Worm (Caenorhabditis elegans) whole organism, L1 larva: ENCODE results near the gene str-12.

Experiments
- fkh-10 ChIP-seq: sonication (generic microtip); optimal IDR thresholded peaks from 2 replicates; lab custom pipeline; 2017; ENCODE audit warnings: missing biosample characterization, missing genetic modification reagents, missing genetic modification characterization
- lin-15B ChIP-seq: fragments of 150-350 bp; sonication (generic microtip); optimal IDR thresholded peaks from 3 replicates; lab custom pipeline; 2014; ENCODE audit warnings: missing biosample characterization, missing genetic modification characterization
- mdl-1 ChIP-seq, 2 experiments: fragments of 150-350 bp; optimal IDR thresholded peaks; 2 replicates each; lab custom pipeline; 2014 to 2017; ENCODE audit warnings: missing biosample characterization in 2 of 2, missing genetic modification characterization in 2 of 2, inconsistent platforms in 1 of 2
- ztf-11 ChIP-seq, 2 experiments: sonication (generic microtip); optimal IDR thresholded peaks; 2 replicates each; lab custom pipeline; 2016 to 2017; ENCODE audit warnings: missing genetic modification characterization in 2 of 2, missing biosample characterization in 1 of 2, missing compliant biosample characterization in 1 of 2

- TF ChIP-seq ztf-11 (tag; optimal IDR thresholded peaks at IDR 0.05; lab: Kevin White, UChicago): no peak
- no peak for TF ChIP-seq mdl-1 (tag; optimal IDR thresholded peaks at IDR 0.05; lab: Kevin White, UChicago)
- TF ChIP-seq lin-15B: no peak
- no peak for TF ChIP-seq fkh-10
Measured at ce11 chrV:15654124-15654523, 43.4 kb downstream of the str-12 start, which contains the start of gene F53E4.2.
